Worm (Caenorhabditis elegans): ENCODE measurements around the gene R08E3.1.

- TF ChIP-seq him-1 (tag; optimal IDR thresholded peaks at IDR 0.05): no peak
- no peak for TF ChIP-seq W03F9.2 (tag; optimal IDR thresholded peaks at IDR 0.05)
- TF ChIP-seq dao-5 (tag; optimal IDR thresholded peaks at IDR 0.05): no peak
Observed at ce11 chrX:4875296-4875695, 52.8 kb downstream of the R08E3.1 start.

All from whole organism, L4/young adult.